Worm (Caenorhabditis elegans) whole organism, L4 larva: ENCODE measurements around the gene srx-131.

Source experiments
- T20F7.1 ChIP-seq: fragments of 200-800 bp; sonication (Bioruptor generic); optimal IDR thresholded peaks from 2 replicates; lab custom pipeline; 2018; ENCODE audit warnings: mild to moderate bottlenecking, missing genetic modification characterization, missing compliant biosample characterization
- Y105C5A.15 ChIP-seq: fragments of 200-800 bp; sonication (Bioruptor generic); IDR thresholded peaks from 2 replicates; pipeline ENCODE4 v1.3.6; 2022; ENCODE audit warnings: missing genetic modification characterization, missing compliant biosample characterization
- mdl-1 ChIP-seq, 2 experiments: fragments of 150-350 bp in 1 of 2; sonication (generic microtip) in 1 of 2; optimal IDR thresholded peaks; 2 replicates each; lab custom pipeline; 2014 to 2017; ENCODE audit warnings: missing biosample characterization in 2 of 2, missing genetic modification characterization in 2 of 2
- mep-1 ChIP-seq: fragments of 150-350 bp; sonication (generic microtip); optimal IDR thresholded peaks from 3 replicates; lab custom pipeline; 2014; ENCODE audit warnings: missing biosample characterization, missing genetic modification characterization
- nhr-28 ChIP-seq: fragments of 150-350 bp; optimal IDR thresholded peaks from 2 replicates; lab custom pipeline; 2014; ENCODE audit warnings: missing biosample characterization, missing genetic modification characterization
- pqm-1 ChIP-seq: sonication (generic microtip); optimal IDR thresholded peaks from 2 replicates; lab custom pipeline; 2017; ENCODE audit warnings: missing biosample characterization, missing genetic modification characterization

ce11 chrV:13807232-13807631 lies 38.0 kb upstream of the srx-131 start, which contains the start of gene swan-1:
- TF ChIP-seq Y105C5A.15 (GFP tag; lab: Robert Waterston, UW): no peak
- no peak for TF ChIP-seq T20F7.1 (GFP tag; lab: Kevin White, UChicago)
- TF ChIP-seq mep-1 (tag; lab: Kevin White, UChicago): no peak
- TF ChIP-seq nhr-28 (tag; lab: Kevin White, UChicago): no peak
- TF ChIP-seq pqm-1: no peak
- no peak for TF ChIP-seq mdl-1 (tag; optimal IDR thresholded peaks at IDR 0.05; lab: Kevin White, UChicago)
